Fruit fly (Drosophila melanogaster): ENCODE data around the gene nullo.

Gene nullo

dm6 chrX:7008102-7009087, 40.9 kb upstream of the nullo start (continued):
- TF ChIP-seq Opbp (GFP tag; IDR thresholded peaks at IDR 0.05; ENCODE audit: partially characterized antibody) (no peak), bsh (GFP tag; optimal IDR thresholded peaks at IDR 0.05) (peak; percentile 36), CG11398 (GFP tag; optimal IDR thresholded peaks at IDR 0.05) (no peak), CG15514 (GFP tag; optimal IDR thresholded peaks at IDR 0.05) (no peak), CG10147 (GFP tag; optimal IDR thresholded peaks at IDR 0.05) (no peak), z (GFP tag; IDR thresholded peaks at IDR 0.05) (peak; percentile 55; the same call in 1 of the 3 replicates), Side (GFP tag; optimal IDR thresholded peaks at IDR 0.05) (no peak), MBD-R2 (GFP tag; IDR thresholded peaks at IDR 0.05) (no peak), mld (GFP tag; IDR thresholded peaks at IDR 0.05; ENCODE audit: partially characterized antibody) (no peak)

DNA sequence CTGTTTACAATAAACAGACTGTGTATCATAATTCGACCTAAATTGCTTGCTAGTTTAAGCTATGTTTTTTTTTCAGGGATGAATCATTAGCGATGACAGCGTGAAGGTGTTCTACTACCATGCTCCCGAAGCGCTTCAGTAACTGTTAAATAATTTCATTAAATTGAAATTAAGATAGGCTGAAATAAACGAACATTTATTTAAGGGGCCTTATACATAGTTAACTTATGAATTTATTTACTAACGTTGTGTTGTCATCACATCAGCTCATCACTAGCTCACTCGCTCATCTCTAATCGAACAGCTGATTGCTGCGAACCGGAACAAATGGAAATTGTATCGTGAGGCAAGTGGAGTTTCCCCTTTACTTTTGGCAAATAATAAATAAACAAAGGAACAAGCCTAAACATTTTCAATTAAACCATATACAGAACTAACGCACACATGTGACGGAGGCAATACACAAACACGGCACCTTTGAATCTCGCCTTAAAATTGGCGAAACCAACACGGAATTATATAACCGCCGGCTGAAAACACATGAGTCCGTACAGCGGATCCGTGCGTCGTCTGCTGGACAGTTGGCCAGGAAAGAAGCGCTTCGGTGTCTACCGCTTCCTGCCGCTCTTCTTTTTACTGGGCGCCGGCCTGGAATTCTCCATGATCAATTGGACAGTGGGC, 38.1 kb upstream of the nullo start, which contains the start of the genes cm, sloth1 and sloth2:
Gene cm (minus strand): TSS at position 83 of the 681 bp plus-strand sequence.
Gene sloth1 (plus strand): TSS at position 295 of the 681 bp plus-strand sequence.
Gene sloth2 (plus strand): TSS at position 295 of the 681 bp plus-strand sequence.
- TF ChIP-seq CG7556 (GFP tag; optimal IDR thresholded peaks at IDR 0.05) = peak; percentile 80
- peak; percentile 75 for TF ChIP-seq CG9876 (GFP tag; optimal IDR thresholded peaks at IDR 0.05)
- peak; percentile 74; the same call in 1 of the 3 replicates for TF ChIP-seq zen2 (GFP tag; IDR thresholded peaks at IDR 0.05; ENCODE audit: partially characterized antibody)
- peak; percentile 69 for TF ChIP-seq NK7.1 (GFP tag; optimal IDR thresholded peaks at IDR 0.05)
- TF ChIP-seq CG10654 (GFP tag; optimal IDR thresholded peaks at IDR 0.05) = peak; percentile 79
- TF ChIP-seq CG1832 (GFP tag; optimal IDR thresholded peaks at IDR 0.05) = no peak
- TF ChIP-seq zfh2 (GFP tag; optimal IDR thresholded peaks at IDR 0.05) = peak; percentile 92
- TF ChIP-seq CG32772 (GFP tag; IDR thresholded peaks at IDR 0.05) = peak; percentile 90
- TF ChIP-seq fru (optimal IDR thresholded peaks at IDR 0.05) = no peak
- peak; percentile 82 for TF ChIP-seq CG11723 (GFP tag; optimal IDR thresholded peaks at IDR 0.05)
- peak; percentile 33 for TF ChIP-seq CG31365 (tag; optimal IDR thresholded peaks at IDR 0.05)
- TF ChIP-seq CG11504 (tag; optimal IDR thresholded peaks at IDR 0.05) = peak; percentile 80
- peak; percentile 54 for TF ChIP-seq D19B (GFP tag; optimal IDR thresholded peaks at IDR 0.05)
- TF ChIP-seq CG33213 (GFP tag; optimal IDR thresholded peaks at IDR 0.05) = peak; percentile 83
- peak; percentile 86 for TF ChIP-seq NfI (GFP tag; optimal IDR thresholded peaks at IDR 0.05)
- TF ChIP-seq Lim3 (GFP tag; IDR thresholded peaks at IDR 0.05) = no peak; the same call in 1 of the 2 replicates
- TF ChIP-seq CG6765 (GFP tag; optimal IDR thresholded peaks at IDR 0.05) = peak; percentile 50
- peak; percentile 72 for TF ChIP-seq CG31224 (GFP tag; IDR thresholded peaks at IDR 0.05)
- peak; percentile 95 for TF ChIP-seq Dll (GFP tag; IDR thresholded peaks at IDR 0.05; ENCODE audit: partially characterized antibody)
- peak; percentile 57 for TF ChIP-seq fd102C (GFP tag; optimal IDR thresholded peaks at IDR 0.05)
- peak; percentile 69 for TF ChIP-seq Spps (tag; optimal IDR thresholded peaks at IDR 0.05)
- no peak for TF ChIP-seq Dp (GFP tag; optimal IDR thresholded peaks at IDR 0.05)
- peak; percentile 76 for TF ChIP-seq CG10959 (GFP tag; IDR thresholded peaks at IDR 0.05)
- TF ChIP-seq Sin3A (optimal IDR thresholded peaks at IDR 0.05) = peak; percentile 62
- peak in 1 of 2 experiments; percentile 76 for TF ChIP-seq Eip74EF (GFP tag; optimal IDR thresholded peaks at IDR 0.05)
- no peak for TF ChIP-seq ro (GFP tag; IDR thresholded peaks at IDR 0.05)
- TF ChIP-seq CG1647 (GFP tag; optimal IDR thresholded peaks at IDR 0.05) = peak; percentile 59
- TF ChIP-seq croc (GFP tag; conservative IDR thresholded peaks at IDR 0.05) = peak; percentile 73; the same call in 2 of the 3 replicates
- peak; percentile 63 for TF ChIP-seq schlank (tag; optimal IDR thresholded peaks at IDR 0.05)
- TF ChIP-seq inv (GFP tag; IDR thresholded peaks at IDR 0.05; ENCODE audit: partially characterized antibody) = peak; percentile 76
- TF ChIP-seq vnd (GFP tag; IDR thresholded peaks at IDR 0.05; ENCODE audit: partially characterized antibody) = peak; percentile 77
- TF ChIP-seq bowl (GFP tag; IDR thresholded peaks at IDR 0.05) = no peak
- TF ChIP-seq ssp (GFP tag; IDR thresholded peaks at IDR 0.05) = peak; percentile 71
- TF ChIP-seq ab (GFP tag; optimal IDR thresholded peaks at IDR 0.05) = peak; percentile 76
- TF ChIP-seq Ptx1 (GFP tag; IDR thresholded peaks at IDR 0.05) = peak; percentile 90
- peak; percentile 86 for TF ChIP-seq grau (tag; optimal IDR thresholded peaks at IDR 0.05)
- TF ChIP-seq CG7372 (GFP tag; IDR thresholded peaks at IDR 0.05) = peak; percentile 63
